Worm (Caenorhabditis elegans) whole organism, young adult: Measurements from ENCODE around the gene pfs-2.
A peak's percentile ranks its signal among the peaks of the same experiment; 100 is the strongest.

ENCODE experiments used
- B0336.3 ChIP-seq: fragments of 200-800 bp; sonication (Bioruptor generic); IDR thresholded peaks from 2 replicates; pipeline ENCODE4 v1.3.6; 2022; ENCODE audit warnings: missing genetic modification characterization, missing compliant biosample characterization
- C17E4.6 ChIP-seq: fragments of 200-800 bp; sonication (Bioruptor generic); IDR thresholded peaks from 2 replicates; pipeline ENCODE4 v1.3.6; 2022; ENCODE audit warnings: missing genetic modification reagents, missing genetic modification characterization, missing compliant biosample characterization
- D2030.7 ChIP-seq: fragments of 200-800 bp; sonication (Bioruptor generic); IDR thresholded peaks from 2 replicates; pipeline ENCODE4 v1.3.6; 2022; ENCODE audit warnings: missing genetic modification reagents, missing genetic modification characterization, missing compliant biosample characterization
- F22D6.2 ChIP-seq: sonication (generic microtip); optimal IDR thresholded peaks from 2 replicates; lab custom pipeline; 2016; ENCODE audit warnings: mild to moderate bottlenecking, missing genetic modification characterization, missing compliant biosample characterization
- F33H1.4 ChIP-seq: fragments of 200-800 bp; sonication (Bioruptor generic); IDR thresholded peaks from 2 replicates; pipeline ENCODE4 v1.3.6; 2022; ENCODE audit warnings: missing genetic modification reagents, missing genetic modification characterization, missing compliant biosample characterization
- F37B4.10 ChIP-seq: fragments of 200-800 bp; sonication (Bioruptor generic); IDR thresholded peaks from 2 replicates; pipeline ENCODE4 v1.3.6; 2022; ENCODE audit warnings: missing genetic modification characterization, missing compliant biosample characterization
- F39B2.1 ChIP-seq: fragments of 200-800 bp; sonication (Bioruptor generic); IDR thresholded peaks from 2 replicates; pipeline ENCODE4 v1.3.6; 2022; ENCODE audit warnings: missing genetic modification reagents, missing genetic modification characterization, missing compliant biosample characterization
- K11D2.4 ChIP-seq: fragments of 200-800 bp; sonication (Bioruptor generic); IDR thresholded peaks from 2 replicates; pipeline ENCODE4 v1.3.6; 2022; ENCODE audit warnings: missing genetic modification reagents, missing genetic modification characterization, missing compliant biosample characterization
- K12H6.12 ChIP-seq: fragments of 200-800 bp; sonication (Bioruptor generic); optimal IDR thresholded peaks from 2 replicates; lab custom pipeline; 2018; ENCODE audit warnings: mild to moderate bottlenecking, missing genetic modification characterization, missing compliant biosample characterization
- T07F8.4 ChIP-seq: sonication (generic microtip); optimal IDR thresholded peaks from 2 replicates; lab custom pipeline; 2016; ENCODE audit warnings: mild to moderate bottlenecking, missing genetic modification characterization, moderate library complexity, missing compliant biosample characterization
- Y53F4B.3 ChIP-seq: fragments of 200-800 bp; sonication (Bioruptor generic); IDR thresholded peaks from 2 replicates; pipeline ENCODE4 v1.3.6; 2022; ENCODE audit warnings: missing genetic modification reagents, missing genetic modification characterization, missing compliant biosample characterization
- Y67H2A.10 ChIP-seq: fragments of 200-800 bp; sonication (Bioruptor generic); conservative IDR thresholded peaks from 2 replicates; pipeline ENCODE4 v1.3.6; 2022; ENCODE audit warnings: missing genetic modification reagents, missing genetic modification characterization, missing compliant biosample characterization
- ZK185.1 ChIP-seq: sonication (generic microtip); optimal IDR thresholded peaks from 2 replicates; lab custom pipeline; 2016; ENCODE audit warnings: mild to moderate bottlenecking, missing genetic modification characterization, missing compliant biosample characterization; ENCODE audit not compliant: poor library complexity, severe bottlenecking
- ama-1 ChIP-seq, 3 experiments: fragments of 150-350 bp in 1 of 3; sonication (generic microtip) in 2 of 3; optimal IDR thresholded peaks; 2 replicates each; lab custom pipeline; 2014 to 2018; ENCODE audit warnings: missing biosample characterization in 2 of 3, missing genetic modification characterization in 2 of 3, missing genetic modification reagents in 2 of 3
- aptf-2 ChIP-seq: fragments of 200-800 bp; sonication (Bioruptor generic); conservative IDR thresholded peaks from 2 replicates; pipeline ENCODE4 v1.3.6; 2022; ENCODE audit warnings: missing genetic modification reagents, missing genetic modification characterization, missing compliant biosample characterization
- attf-3 ChIP-seq: fragments of 200-800 bp; sonication (Bioruptor generic); conservative IDR thresholded peaks from 2 replicates; pipeline ENCODE4 v1.3.6; 2022; ENCODE audit warnings: missing genetic modification reagents, missing genetic modification characterization, missing compliant biosample characterization
- attf-5 ChIP-seq: fragments of 200-800 bp; sonication (Bioruptor generic); optimal IDR thresholded peaks from 2 replicates; lab custom pipeline; 2018; ENCODE audit warnings: mild to moderate bottlenecking, missing genetic modification characterization, missing compliant biosample characterization
- bed-1 ChIP-seq: fragments of 200-800 bp; sonication (Bioruptor generic); IDR thresholded peaks from 2 replicates; pipeline ENCODE4 v1.3.6; 2022; ENCODE audit warnings: missing genetic modification reagents, missing genetic modification characterization, missing compliant biosample characterization
- cebp-1 ChIP-seq, 2 experiments: fragments of 200-800 bp in 1 of 2; sonication (Bioruptor generic) in 1 of 2; sonication (generic microtip) in 1 of 2; IDR thresholded peaks in 1 of 2; optimal IDR thresholded peaks in 1 of 2; 2 replicates each; pipeline versions ENCODE4 v1.3.6 to Lab custom; 2017 to 2022; ENCODE audit warnings: missing compliant biosample characterization in 2 of 2, missing genetic modification characterization in 2 of 2, mild to moderate bottlenecking in 1 of 2, missing genetic modification reagents in 1 of 2, moderate library complexity in 1 of 2
- ceh-79 ChIP-seq: sonication (generic microtip); optimal IDR thresholded peaks from 2 replicates; lab custom pipeline; 2017; ENCODE audit warnings: mild to moderate bottlenecking, missing genetic modification characterization, missing compliant biosample characterization
- dpl-1 ChIP-seq: fragments of 150-350 bp; optimal IDR thresholded peaks from 2 replicates; lab custom pipeline; 2014; ENCODE audit warnings: missing biosample characterization, missing genetic modification reagents, missing genetic modification characterization
- efl-1 ChIP-seq: fragments of 150-350 bp; optimal IDR thresholded peaks from 2 replicates; lab custom pipeline; 2014; ENCODE audit warnings: missing biosample characterization, missing genetic modification reagents, missing genetic modification characterization
- ekl-4 ChIP-seq: fragments of 200-800 bp; sonication (Bioruptor generic); IDR thresholded peaks from 2 replicates; pipeline ENCODE4 v1.3.6; 2022; ENCODE audit warnings: missing genetic modification reagents, missing genetic modification characterization, missing compliant biosample characterization
- hsf-1 ChIP-seq: fragments of 200-800 bp; sonication (Bioruptor generic); IDR thresholded peaks from 2 replicates; pipeline ENCODE4 v1.3.6; 2022; ENCODE audit warnings: missing genetic modification reagents, missing genetic modification characterization, missing compliant biosample characterization
- let-607 ChIP-seq, 2 experiments: fragments of 200-800 bp in 1 of 2; sonication (Bioruptor generic) in 1 of 2; sonication (generic microtip) in 1 of 2; optimal IDR thresholded peaks; 2 replicates each; lab custom pipeline; 2016 to 2018; ENCODE audit warnings: mild to moderate bottlenecking in 2 of 2, missing compliant biosample characterization in 2 of 2, missing genetic modification characterization in 2 of 2, moderate library complexity in 2 of 2, missing genotype in 1 of 2
- lin-35 ChIP-seq, 3 experiments: fragments of 150-350 bp in 2 of 3; sonication (generic microtip) in 1 of 3; optimal IDR thresholded peaks; 2 replicates each; lab custom pipeline; 2014 to 2018; ENCODE audit warnings: missing biosample characterization in 3 of 3, missing genetic modification characterization in 3 of 3, missing genetic modification reagents in 3 of 3
- lin-40 ChIP-seq: sonication (generic microtip); optimal IDR thresholded peaks from 2 replicates; lab custom pipeline; 2016; ENCODE audit warnings: missing genetic modification characterization, mild to moderate bottlenecking, missing compliant biosample characterization, missing genotype, missing genetic modification reagents
- madf-3 ChIP-seq: fragments of 200-800 bp; sonication (Bioruptor generic); IDR thresholded peaks from 2 replicates; pipeline ENCODE4 v1.3.6; 2022; ENCODE audit warnings: missing genetic modification reagents, missing genetic modification characterization, missing compliant biosample characterization
- madf-6 ChIP-seq: fragments of 200-800 bp; sonication (Bioruptor generic); IDR thresholded peaks from 2 replicates; pipeline ENCODE4 v1.3.6; 2022; ENCODE audit warnings: missing genetic modification reagents, missing genetic modification characterization, missing compliant biosample characterization
- mcd-1 ChIP-seq: fragments of 200-800 bp; sonication (Bioruptor generic); IDR thresholded peaks from 2 replicates; pipeline ENCODE4 v1.3.6; 2022; ENCODE audit warnings: missing genetic modification reagents, missing genetic modification characterization, missing compliant biosample characterization
- mxl-1 ChIP-seq: sonication (generic microtip); optimal IDR thresholded peaks from 2 replicates; lab custom pipeline; 2016; ENCODE audit warnings: missing genetic modification characterization, missing compliant biosample characterization
- nhr-179 ChIP-seq: sonication (generic microtip); optimal IDR thresholded peaks from 2 replicates; lab custom pipeline; 2016; ENCODE audit warnings: mild to moderate bottlenecking, missing genetic modification characterization, missing compliant biosample characterization
- nhr-27 ChIP-seq: fragments of 200-800 bp; sonication (Bioruptor generic); optimal IDR thresholded peaks from 2 replicates; lab custom pipeline; 2018; ENCODE audit warnings: mild to moderate bottlenecking, missing genetic modification characterization, moderate library complexity, missing compliant biosample characterization
- nhr-80 ChIP-seq: sonication (generic microtip); optimal IDR thresholded peaks from 2 replicates; lab custom pipeline; 2016; ENCODE audit warnings: missing genetic modification characterization, missing compliant biosample characterization
- pbrm-1 ChIP-seq: fragments of 200-800 bp; sonication (Bioruptor generic); IDR thresholded peaks from 2 replicates; pipeline ENCODE4 v1.3.6; 2022; ENCODE audit warnings: missing genetic modification reagents, missing genetic modification characterization, missing compliant biosample characterization
- sdz-38 ChIP-seq: sonication (generic microtip); optimal IDR thresholded peaks from 2 replicates; lab custom pipeline; 2016; ENCODE audit warnings: missing genotype, missing genetic modification characterization, missing compliant biosample characterization
- snpc-4 ChIP-seq, 5 experiments: fragments of 150-350 bp in 1 of 5; sonication (generic microtip) in 4 of 5; optimal IDR thresholded peaks; 2 replicates each; lab custom pipeline; 2014 to 2018; ENCODE audit warnings: missing genetic modification characterization in 5 of 5, missing biosample characterization in 3 of 5, antibody characterized with exemption in 2 of 5, mild to moderate bottlenecking in 2 of 5, missing compliant biosample characterization in 2 of 5, missing genotype in 2 of 5, moderate library complexity in 2 of 5, missing genetic modification reagents in 1 of 5
- tlf-1 ChIP-seq: fragments of 200-800 bp; sonication (Bioruptor generic); optimal IDR thresholded peaks from 2 replicates; lab custom pipeline; 2018; ENCODE audit warnings: mild to moderate bottlenecking, missing genetic modification characterization, missing compliant biosample characterization
- xnd-1 ChIP-seq: sonication (generic microtip); optimal IDR thresholded peaks from 2 replicates; lab custom pipeline; 2016; ENCODE audit warnings: missing genotype, missing genetic modification reagents, missing genetic modification characterization, missing compliant biosample characterization
- ztf-18 ChIP-seq: sonication (generic microtip); optimal IDR thresholded peaks from 2 replicates; lab custom pipeline; 2016; ENCODE audit warnings: missing genotype, mild to moderate bottlenecking, missing genetic modification characterization, missing compliant biosample characterization
- ztf-25 ChIP-seq: fragments of 200-800 bp; sonication (Bioruptor generic); IDR thresholded peaks from 2 replicates; pipeline ENCODE4 v1.3.6; 2022; ENCODE audit warnings: missing genetic modification reagents, missing genetic modification characterization, missing compliant biosample characterization
- ztf-3 ChIP-seq: fragments of 200-800 bp; sonication (Bioruptor generic); optimal IDR thresholded peaks from 2 replicates; lab custom pipeline; 2018; ENCODE audit warnings: mild to moderate bottlenecking, missing genetic modification characterization, missing compliant biosample characterization

The pfs-2 gene

DNA sequence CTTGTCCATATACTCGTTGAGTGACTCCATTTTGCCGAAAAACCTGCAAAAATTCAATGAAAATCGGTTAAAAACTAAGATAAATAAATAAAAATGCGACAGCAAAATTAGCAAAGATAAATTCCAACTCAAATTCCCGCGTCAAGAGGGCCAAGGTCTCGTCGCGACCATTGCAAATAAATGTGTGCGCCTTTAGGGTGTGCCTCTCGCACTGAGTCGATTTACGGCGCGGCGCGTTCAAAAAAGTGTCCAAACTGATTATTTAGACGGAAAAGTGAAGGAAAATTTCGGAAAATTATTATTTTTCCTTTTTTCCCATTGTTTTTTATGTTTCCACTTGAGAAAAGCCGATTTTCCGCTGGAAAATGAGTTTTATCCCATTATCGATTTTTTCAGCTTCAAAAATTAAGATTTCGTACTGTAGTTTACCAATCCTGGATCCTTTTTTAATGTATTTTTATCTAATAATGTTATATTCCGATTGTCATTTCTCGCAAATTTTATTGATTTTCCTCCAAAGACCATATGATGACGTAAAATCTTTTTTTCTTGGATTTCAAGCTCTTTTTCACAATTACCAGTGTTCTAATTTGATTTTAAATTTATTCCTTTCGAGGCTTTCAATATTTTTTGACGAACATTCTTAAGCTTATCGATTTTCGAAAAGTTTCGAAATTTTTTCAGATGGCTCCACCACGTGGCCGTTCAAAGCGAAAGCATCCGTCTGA is 32.0 kb downstream of the pfs-2 start, which contains the start of the genes kbp-3 and nurf-1 (continued):
- peak; percentile 8 for TF ChIP-seq ztf-18 (tag; lab: Kevin White, UChicago)
- peak; percentile 70 for TF ChIP-seq madf-6 (GFP tag; lab: Robert Waterston, UW)
- TF ChIP-seq Y53F4B.3 (GFP tag; lab: Robert Waterston, UW): no peak
- TF ChIP-seq bed-1 (GFP tag; lab: Robert Waterston, UW): no peak
- TF ChIP-seq ztf-25: no peak
- peak; percentile 69 for TF ChIP-seq dpl-1 (GFP tag; lab: Kevin White, UChicago)
- no peak for TF ChIP-seq F22D6.2
- peak; percentile 61 for TF ChIP-seq mcd-1
- peak; percentile 80 for TF ChIP-seq attf-5
- TF ChIP-seq F33H1.4: peak; percentile 85
- TF ChIP-seq, all 124 proteins: peak for 16

DNA sequence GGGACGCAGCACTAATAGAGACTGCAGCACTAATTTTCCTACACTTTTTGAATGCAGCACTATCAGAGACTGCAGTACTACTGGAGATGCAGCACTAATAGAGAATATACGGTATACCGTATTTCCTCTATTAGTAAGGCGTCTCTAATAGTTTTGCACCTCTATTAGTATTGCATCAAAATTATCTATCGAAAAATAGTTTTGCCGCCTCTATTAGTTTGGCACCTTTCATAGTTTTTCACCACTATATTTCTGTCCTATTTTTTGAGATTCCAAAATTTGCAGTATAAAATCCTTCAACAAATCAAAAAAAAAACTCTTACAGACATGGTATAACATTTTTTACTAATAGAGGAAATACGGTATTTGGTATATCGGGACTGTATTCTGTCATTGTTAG is 35.6 kb downstream of the pfs-2 start:
- no peak for TF ChIP-seq lin-35 (GFP tag; optimal IDR thresholded peaks at IDR 0.05; lab: Kevin White, UChicago)
- no peak for TF ChIP-seq ztf-3 (GFP tag; lab: Kevin White, UChicago)
- TF ChIP-seq nhr-179 (tag; lab: Kevin White, UChicago): no peak
- no peak for TF ChIP-seq hsf-1
- TF ChIP-seq aptf-2 (GFP tag; lab: Robert Waterston, UW): no peak
- TF ChIP-seq efl-1: no peak
- TF ChIP-seq C17E4.6 (GFP tag; lab: Robert Waterston, UW): no peak
- no peak for TF ChIP-seq nhr-27 (tag; lab: Kevin White, UChicago)
- no peak for TF ChIP-seq xnd-1 (tag; lab: Kevin White, UChicago)
- TF ChIP-seq let-607 (tag; optimal IDR thresholded peaks at IDR 0.05; lab: Kevin White, UChicago): no peak
- no peak for TF ChIP-seq dpl-1 (GFP tag; lab: Kevin White, UChicago)
- TF ChIP-seq nhr-80 (tag; lab: Kevin White, UChicago): no peak
- TF ChIP-seq D2030.7 (GFP tag; lab: Robert Waterston, UW): no peak
- TF ChIP-seq Y67H2A.10 (GFP tag; lab: Robert Waterston, UW): no peak
- no peak for TF ChIP-seq ceh-79 (tag; lab: Kevin White, UChicago)
- TF ChIP-seq sdz-38 (tag; lab: Kevin White, UChicago): no peak
- no peak for TF ChIP-seq attf-3 (GFP tag; lab: Robert Waterston, UW)
- TF ChIP-seq K11D2.4 (GFP tag; lab: Robert Waterston, UW): no peak

DNA sequence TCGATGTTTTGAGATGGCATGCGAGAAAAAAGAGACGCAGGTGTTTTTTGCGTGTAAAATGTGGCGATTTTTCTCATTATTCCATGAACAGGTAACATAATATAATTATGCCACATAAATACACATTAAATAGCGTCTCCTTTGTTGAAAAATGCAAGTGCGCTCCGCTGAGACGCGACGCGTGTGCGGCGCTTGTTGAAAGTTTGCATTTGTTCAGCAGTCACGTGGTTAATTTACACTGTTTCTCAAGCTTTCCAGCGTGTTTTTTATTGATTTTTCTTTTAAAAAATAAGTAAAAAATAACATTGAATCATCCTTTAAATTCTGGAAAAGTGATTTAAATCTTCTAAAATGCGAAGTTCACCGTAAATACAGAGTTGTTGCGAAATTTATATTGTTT is 41.4 kb downstream of the pfs-2 start:
- TF ChIP-seq ekl-4: peak; percentile 83
- TF ChIP-seq F37B4.10 (GFP tag; lab: Robert Waterston, UW): no peak
- peak; percentile 28 for TF ChIP-seq ztf-18 (tag; lab: Kevin White, UChicago)
- no peak for TF ChIP-seq F39B2.1 (GFP tag; lab: Robert Waterston, UW)
- peak; percentile 98 for TF ChIP-seq madf-3 (GFP tag; lab: Robert Waterston, UW)
- no peak for TF ChIP-seq snpc-4 (GFP tag; optimal IDR thresholded peaks at IDR 0.05; lab: Kevin White, UChicago)
- peak; percentile 45 to 65 (median 51) for TF ChIP-seq snpc-4 (tag; optimal IDR thresholded peaks at IDR 0.05; lab: Kevin White, UChicago)
- TF ChIP-seq attf-3 (GFP tag; lab: Robert Waterston, UW): no peak
- 0 out of 2 replicates have a peak, but pooled peaks have one; percentile 26 for TF ChIP-seq B0336.3 (GFP tag; lab: Robert Waterston, UW)
- TF ChIP-seq ama-1 (optimal IDR thresholded peaks at IDR 0.05; lab: Kevin White, UChicago): no peak
- TF ChIP-seq ama-1 (GFP tag; optimal IDR thresholded peaks at IDR 0.05; lab: Kevin White, UChicago): peak in 1 of 2 experiments; percentile 5
- peak; percentile 34; the same call in 1 of the 2 replicates for TF ChIP-seq F33H1.4
- peak; percentile 34 for TF ChIP-seq tlf-1 (GFP tag; lab: Kevin White, UChicago)
- TF ChIP-seq cebp-1 (GFP tag; IDR thresholded peaks at IDR 0.05; lab: Robert Waterston, UW): peak; percentile 29; the same call in 1 of the 2 replicates
- peak; percentile 84 for TF ChIP-seq cebp-1 (tag; optimal IDR thresholded peaks at IDR 0.05; lab: Kevin White, UChicago)
- TF ChIP-seq K12H6.12 (tag; lab: Kevin White, UChicago): peak; percentile 58
- TF ChIP-seq lin-40 (tag; lab: Kevin White, UChicago): peak; percentile 65
- TF ChIP-seq ZK185.1 (tag; lab: Kevin White, UChicago): peak; percentile 60
- TF ChIP-seq mcd-1: peak; percentile 95
- no peak for TF ChIP-seq ceh-79 (tag; lab: Kevin White, UChicago)
- TF ChIP-seq mxl-1: no peak
- TF ChIP-seq let-607 (tag; optimal IDR thresholded peaks at IDR 0.05; lab: Kevin White, UChicago): peak; percentile 80 to 87
- TF ChIP-seq T07F8.4 (tag; lab: Kevin White, UChicago): no peak
- peak; percentile 49; the same call in 1 of the 2 replicates for TF ChIP-seq pbrm-1 (GFP tag; lab: Robert Waterston, UW)
